Worm (Caenorhabditis elegans): ENCODE results near the gene ttll-4.

- no peak for TF ChIP-seq unc-3 (GFP tag; conservative IDR thresholded peaks at IDR 0.05)
- TF ChIP-seq unc-3 (tag; optimal IDR thresholded peaks at IDR 0.05) = no peak
- TF ChIP-seq tbx-2 (tag; optimal IDR thresholded peaks at IDR 0.05) = no peak
- TF ChIP-seq rnt-1 (tag; optimal IDR thresholded peaks at IDR 0.05) = no peak
- no peak for TF ChIP-seq dve-1 (tag; optimal IDR thresholded peaks at IDR 0.05)
- TF ChIP-seq elt-2 (tag; optimal IDR thresholded peaks at IDR 0.05) = no peak
- TF ChIP-seq dmd-4 (tag; optimal IDR thresholded peaks at IDR 0.05; ENCODE audit: borderline replicate concordance) = no peak
- no peak for TF ChIP-seq che-1 (tag; optimal IDR thresholded peaks at IDR 0.05)
- no peak for TF ChIP-seq unc-86 (tag; optimal IDR thresholded peaks at IDR 0.05)
- no peak for TF ChIP-seq pqm-1 (tag; optimal IDR thresholded peaks at IDR 0.05)
- no peak for TF ChIP-seq odd-2 (tag; optimal IDR thresholded peaks at IDR 0.05)
- no peak for TF ChIP-seq eyg-1 (tag; optimal IDR thresholded peaks at IDR 0.05)
- TF ChIP-seq pha-4 (tag; optimal IDR thresholded peaks at IDR 0.05) = no peak
- no peak for TF ChIP-seq pag-3 (tag; optimal IDR thresholded peaks at IDR 0.05; ENCODE audit: borderline replicate concordance)
- no peak for TF ChIP-seq hlh-8 (tag; optimal IDR thresholded peaks at IDR 0.05)
These were observed 46.3 kb downstream of the ttll-4 start for ce11 chrIII:10170265-10170664.
